Worm (Caenorhabditis elegans) whole organism, L4/young adult: ENCODE results near the gene dnj-10.

ENCODE experiments used
- dao-5 ChIP-seq: sonication (generic microtip); optimal IDR thresholded peaks from 2 replicates; lab custom pipeline; 2016; ENCODE audit warnings: missing genotype, missing genetic modification characterization, moderate library complexity, missing compliant biosample characterization
- him-1 ChIP-seq: sonication (generic microtip); optimal IDR thresholded peaks from 2 replicates; lab custom pipeline; 2016; ENCODE audit warnings: missing genotype, missing genetic modification reagents, missing genetic modification characterization, missing compliant biosample characterization

DNA sequence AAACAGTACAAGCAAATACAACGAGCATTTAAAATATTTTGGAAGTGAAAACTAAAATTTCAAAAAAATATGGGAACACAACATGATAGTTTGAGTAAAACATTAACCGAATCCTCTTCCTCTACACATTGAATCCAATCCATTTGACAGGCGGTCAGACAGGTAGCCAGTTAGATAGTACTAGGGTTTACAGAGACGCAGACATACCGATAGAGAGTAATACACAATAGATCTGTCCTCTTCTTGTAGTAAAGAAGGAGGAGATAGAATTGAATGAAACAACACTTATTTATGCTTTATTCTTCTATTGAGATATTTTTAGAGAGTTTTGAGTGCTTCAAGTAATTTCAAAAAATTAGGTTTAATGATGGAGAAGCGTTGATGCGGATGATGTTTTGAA is 37.8 kb downstream of the dnj-10 start:
- TF ChIP-seq dao-5 (no peak), him-1 (tag; lab: Kevin White, UChicago) (no peak)
